Worm (Caenorhabditis elegans): ENCODE results near the gene nhr-189.

The nhr-189 gene

DNA sequence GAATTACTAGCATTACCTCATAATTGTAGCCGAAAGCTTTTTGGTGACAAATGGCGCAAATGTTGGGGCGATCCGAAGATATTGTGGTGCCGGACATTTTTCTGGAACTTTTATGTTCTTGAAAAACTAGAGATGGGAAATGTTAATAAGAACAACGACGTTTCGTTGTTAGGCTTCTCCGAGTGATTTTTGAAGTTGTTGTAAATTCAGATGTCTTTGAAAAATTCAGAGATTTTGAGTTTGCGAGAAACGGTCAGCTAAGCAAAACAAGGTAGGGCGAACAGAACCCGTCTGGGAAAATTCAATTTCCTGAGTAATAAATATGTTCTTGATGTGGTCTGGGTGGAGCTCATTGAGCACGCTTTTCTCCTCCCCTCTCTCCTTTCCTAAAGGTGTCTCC, 26.1 kb upstream of the nhr-189 start, which contains the start of gene nhr-124:
TSS of gene nhr-124 (minus strand) at position 101 of the 400 bp plus-strand sequence.
- TF ChIP-seq ceh-83 (GFP tag; optimal IDR thresholded peaks at IDR 0.05) (no peak), ham-2 (GFP tag; optimal IDR thresholded peaks at IDR 0.05) (no peak), nhr-12 (tag; optimal IDR thresholded peaks at IDR 0.05) (no peak), zip-8 (tag; optimal IDR thresholded peaks at IDR 0.05) (no peak), lin-13 (tag; optimal IDR thresholded peaks at IDR 0.05) (no peak), flh-1 (GFP tag; optimal IDR thresholded peaks at IDR 0.05) (no peak), hlh-1 (tag; optimal IDR thresholded peaks at IDR 0.05) (no peak), drap-1 (GFP tag; optimal IDR thresholded peaks at IDR 0.05) (no peak), nhr-76 (tag; optimal IDR thresholded peaks at IDR 0.05) (no peak), ceh-43 (GFP tag; optimal IDR thresholded peaks at IDR 0.05) (no peak), lsy-2 (tag; optimal IDR thresholded peaks at IDR 0.05) (no peak), sptf-1 (tag; optimal IDR thresholded peaks at IDR 0.05) (no peak), elt-1 (tag; optimal IDR thresholded peaks at IDR 0.05; ENCODE audit: borderline replicate concordance, insufficient read depth) (no peak)

DNA sequence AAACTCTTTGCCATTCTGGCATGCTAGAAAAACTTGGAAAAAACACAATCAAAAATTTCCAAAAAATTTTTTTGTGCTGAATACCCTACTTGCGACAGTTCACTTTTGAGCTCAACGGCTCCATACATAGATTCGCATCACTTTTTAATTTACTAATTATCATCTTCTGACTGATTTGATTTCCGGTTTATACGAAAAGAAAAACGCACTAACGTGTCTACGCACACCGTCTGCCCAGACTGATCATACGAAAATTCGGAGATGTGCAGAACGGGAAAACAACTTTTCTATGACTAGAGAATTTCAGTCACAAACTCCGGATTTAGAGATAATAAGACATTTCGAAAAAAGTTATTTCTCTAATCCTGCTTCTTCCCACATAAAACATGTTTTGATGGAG, 24.5 kb upstream of the nhr-189 start:
- TF ChIP-seq lsy-2 (tag; optimal IDR thresholded peaks at IDR 0.05) (no peak), ceh-39 (tag; optimal IDR thresholded peaks at IDR 0.05) (no peak), sptf-1 (tag; optimal IDR thresholded peaks at IDR 0.05) (no peak), ceh-43 (GFP tag; optimal IDR thresholded peaks at IDR 0.05) (no peak), ces-1 (GFP tag; optimal IDR thresholded peaks at IDR 0.05) (no peak), mls-2 (tag; optimal IDR thresholded peaks at IDR 0.05) (no peak), mep-1 (tag; optimal IDR thresholded peaks at IDR 0.05) (no peak), zip-8 (tag; optimal IDR thresholded peaks at IDR 0.05) (no peak)

DNA sequence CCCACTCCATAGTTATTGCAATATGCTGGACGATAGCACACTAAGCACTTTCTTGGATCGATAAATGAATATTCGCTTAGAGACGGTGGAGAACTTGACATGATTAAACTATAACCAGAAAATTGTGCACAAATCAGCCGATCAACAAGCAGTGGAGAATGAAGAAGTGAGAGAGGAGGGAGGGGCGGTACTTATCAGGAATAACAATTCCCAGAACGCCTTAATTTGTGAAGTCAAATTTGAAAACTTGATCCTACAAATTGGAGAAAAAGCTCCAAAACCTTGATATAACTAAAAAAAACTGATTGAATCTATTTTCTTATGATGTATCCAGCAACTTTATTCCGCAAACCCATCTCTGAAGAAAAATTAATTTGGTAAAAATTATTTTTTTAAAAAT, 18.2 kb upstream of the nhr-189 start, which contains the start of gene nhr-159:
TSS of gene nhr-159 (minus strand) at position 101 of the 400 bp plus-strand sequence.
- TF ChIP-seq bed-3 (GFP tag; optimal IDR thresholded peaks at IDR 0.05), result no peak
- TF ChIP-seq lin-13 (tag; optimal IDR thresholded peaks at IDR 0.05), result no peak
- no peak for TF ChIP-seq flh-1 (GFP tag; optimal IDR thresholded peaks at IDR 0.05)
- no peak for TF ChIP-seq snpc-4 (tag; optimal IDR thresholded peaks at IDR 0.05)
- no peak for TF ChIP-seq ces-1 (GFP tag; optimal IDR thresholded peaks at IDR 0.05)
- TF ChIP-seq zip-8 (tag; optimal IDR thresholded peaks at IDR 0.05), result no peak
- TF ChIP-seq unc-39 (tag; optimal IDR thresholded peaks at IDR 0.05), result no peak
- TF ChIP-seq ceh-39 (tag; optimal IDR thresholded peaks at IDR 0.05), result no peak
- TF ChIP-seq drap-1 (GFP tag; optimal IDR thresholded peaks at IDR 0.05), result no peak
- TF ChIP-seq sptf-1 (tag; optimal IDR thresholded peaks at IDR 0.05), result no peak

DNA sequence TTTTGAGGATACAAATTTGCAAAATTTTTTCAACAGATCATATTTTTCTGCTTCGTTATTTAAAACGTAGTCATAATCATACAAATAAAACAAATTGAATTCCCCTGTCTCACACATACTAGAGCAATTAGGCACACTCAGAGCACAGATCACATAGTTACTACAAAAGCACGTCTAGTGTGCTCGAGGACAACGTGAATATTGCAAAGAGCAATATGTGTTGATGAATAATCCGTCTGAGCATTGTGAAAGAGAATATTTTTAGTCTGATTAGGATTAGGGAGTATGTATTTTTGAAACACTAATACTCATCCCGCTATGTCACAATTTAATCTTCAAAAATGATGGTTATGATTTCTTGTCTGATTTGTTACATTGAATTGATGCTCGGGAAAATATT, 17.2 kb upstream of the nhr-189 start:
- TF ChIP-seq unc-120 (tag; optimal IDR thresholded peaks at IDR 0.05; ENCODE audit: poor library complexity, severe bottlenecking), result no peak

DNA sequence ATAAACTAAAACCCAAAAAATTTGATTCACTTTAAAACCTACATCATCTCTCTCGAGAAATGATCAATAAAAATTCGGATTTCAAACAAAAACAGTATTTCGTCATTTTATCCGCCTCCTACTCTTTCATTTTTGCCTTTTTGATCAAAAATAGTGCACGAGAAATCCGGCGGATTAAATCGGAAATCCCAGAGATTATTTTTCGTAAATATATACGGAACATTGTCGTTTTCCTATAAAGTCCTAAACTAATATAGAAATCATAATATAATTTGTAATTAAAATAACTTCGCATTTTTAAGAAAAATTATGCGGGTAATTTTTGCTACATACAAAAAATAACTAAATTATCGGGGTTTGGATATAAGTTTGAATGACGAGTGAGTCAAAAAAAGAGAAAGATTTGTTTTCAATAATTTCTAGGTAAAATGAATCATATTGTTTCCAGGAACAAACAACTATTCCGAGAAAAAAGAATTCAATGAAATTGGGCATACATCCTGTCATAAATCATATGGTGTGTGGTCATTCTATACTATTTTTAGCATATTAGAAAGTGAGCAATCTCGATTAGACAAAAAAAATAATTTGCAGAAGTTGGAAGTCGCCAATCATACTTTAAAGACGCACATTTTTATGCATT, 14.2 kb upstream of the nhr-189 start, which contains the start of gene nhr-158:
TSS of gene nhr-158 (minus strand) at position 51 of the 643 bp plus-strand sequence.
- TF ChIP-seq unc-62 (GFP tag; optimal IDR thresholded peaks at IDR 0.05) (no peak), pha-4 (tag; optimal IDR thresholded peaks at IDR 0.05) (no peak), ces-1 (GFP tag; optimal IDR thresholded peaks at IDR 0.05) (no peak), lin-13 (tag; optimal IDR thresholded peaks at IDR 0.05) (no peak), ceh-43 (GFP tag; optimal IDR thresholded peaks at IDR 0.05) (no peak), sptf-1 (tag; optimal IDR thresholded peaks at IDR 0.05) (no peak), nhr-237 (tag; optimal IDR thresholded peaks at IDR 0.05) (no peak), drap-1 (GFP tag; optimal IDR thresholded peaks at IDR 0.05) (no peak), mab-5 (tag; optimal IDR thresholded peaks at IDR 0.05) (no peak), elt-1 (tag; optimal IDR thresholded peaks at IDR 0.05; ENCODE audit: borderline replicate concordance, insufficient read depth) (no peak), nhr-76 (tag; optimal IDR thresholded peaks at IDR 0.05) (no peak), nhr-28 (tag; optimal IDR thresholded peaks at IDR 0.05) (no peak), mep-1 (tag; optimal IDR thresholded peaks at IDR 0.05) (no peak), hlh-1 (tag; optimal IDR thresholded peaks at IDR 0.05) (no peak), snpc-4 (tag; optimal IDR thresholded peaks at IDR 0.05) (no peak), bed-3 (GFP tag; optimal IDR thresholded peaks at IDR 0.05) (no peak), ztf-11 (tag; optimal IDR thresholded peaks at IDR 0.05) (no peak), M03D4.4 (tag; optimal IDR thresholded peaks at IDR 0.05) (no peak), ceh-83 (GFP tag; optimal IDR thresholded peaks at IDR 0.05) (no peak), elt-3 (tag; optimal IDR thresholded peaks at IDR 0.05) (no peak)

Data from whole organism, mixed stage, embryonic.